Fruit fly (Drosophila melanogaster): ENCODE data around the gene CG31516.

DNA sequence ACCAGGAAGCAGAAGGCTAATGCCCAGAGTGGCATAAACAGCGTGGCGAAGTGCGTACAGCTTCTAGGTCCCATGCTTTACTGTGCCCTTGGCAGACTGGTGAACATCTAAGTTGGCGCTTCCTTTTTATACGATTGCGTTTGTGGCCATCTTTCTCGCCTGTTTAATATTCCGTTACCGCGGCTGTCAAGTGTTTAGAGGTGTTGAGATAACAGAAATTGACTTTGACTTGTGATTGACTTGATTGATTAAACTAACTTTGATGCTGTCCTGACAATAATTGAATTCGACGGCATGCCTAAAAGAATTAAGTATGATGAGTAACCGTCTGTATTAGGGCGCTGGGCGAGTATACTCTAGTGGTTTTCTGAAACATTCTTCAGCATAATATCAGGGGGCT is 29.8 kb downstream of the CG31516 start, which contains the start of gene Dsk:
- TF ChIP-seq D1 (tag; optimal IDR thresholded peaks at IDR 0.05) = no peak
- TF ChIP-seq Snoo (tag; optimal IDR thresholded peaks at IDR 0.05) = no peak
- TF ChIP-seq CG4496 (GFP tag; IDR thresholded peaks at IDR 0.05) = no peak
- TF ChIP-seq CG17806 (tag; optimal IDR thresholded peaks at IDR 0.05) = no peak
- TF ChIP-seq CG34367 (tag; optimal IDR thresholded peaks at IDR 0.05) = no peak
- no peak for TF ChIP-seq EcR (GFP tag; optimal IDR thresholded peaks at IDR 0.05)
- no peak for TF ChIP-seq CG15710 (tag; optimal IDR thresholded peaks at IDR 0.05)
